Fruit fly (Drosophila melanogaster) whole organism, embryonic: ENCODE measurements around the gene CG7789.

ENCODE experiments used
- B-H1 ChIP-seq: fragments of 200-800 bp; sonication (Bioruptor generic); IDR thresholded peaks from 3 replicates; pipeline ENCODE4 v1.3.6; 2022; ENCODE audit warnings: missing biosample characterization, missing genetic modification characterization
- Blimp-1 ChIP-seq: fragments of 200-800 bp; sonication (Bioruptor generic); optimal IDR thresholded peaks from 3 replicates; lab custom pipeline; 2018; ENCODE audit warnings: missing biosample characterization, missing genetic modification characterization, mild to moderate bottlenecking, moderate library complexity, missing genetic modification reagents
- CG12659 ChIP-seq: fragments of 200-800 bp; sonication (Bioruptor generic); optimal IDR thresholded peaks from 3 replicates; lab custom pipeline; 2017; ENCODE audit warnings: mild to moderate bottlenecking, missing biosample characterization, missing genetic modification reagents, missing genetic modification characterization
- CG13624 ChIP-seq: fragments of 200-800 bp; sonication (Bioruptor generic); optimal IDR thresholded peaks from 2 replicates; lab custom pipeline; 2016; ENCODE audit warnings: missing biosample characterization, missing genetic modification characterization
- CG13894 ChIP-seq: fragments of 200-800 bp; sonication (Bioruptor generic); optimal IDR thresholded peaks from 3 replicates; lab custom pipeline; 2018; ENCODE audit warnings: missing biosample characterization, mild to moderate bottlenecking, missing genetic modification characterization, moderate library complexity
- CG14014 ChIP-seq: fragments of 200-800 bp; sonication (Bioruptor generic); IDR thresholded peaks from 2 replicates; pipeline ENCODE4 v1.3.6; 2022; ENCODE audit warnings: missing biosample characterization, missing genetic modification characterization
- CG17829 ChIP-seq: fragments of 200-800 bp; optimal IDR thresholded peaks from 2 replicates; lab custom pipeline; 2019; ENCODE audit warnings: missing biosample characterization, mild to moderate bottlenecking, missing genetic modification characterization, moderate library complexity
- CG18262 ChIP-seq: fragments of 200-800 bp; optimal IDR thresholded peaks from 3 replicates; lab custom pipeline; 2019; ENCODE audit warnings: missing biosample characterization, mild to moderate bottlenecking, missing genetic modification characterization, moderate library complexity
- CG2202 ChIP-seq: fragments of 200-800 bp; sonication (Bioruptor generic); optimal IDR thresholded peaks from 2 replicates; lab custom pipeline; 2018; ENCODE audit warnings: missing biosample characterization, mild to moderate bottlenecking, missing genetic modification characterization
- CG31365 ChIP-seq: fragments of 200-800 bp; sonication (Bioruptor generic); optimal IDR thresholded peaks from 2 replicates; lab custom pipeline; 2018; ENCODE audit warnings: missing biosample characterization, mild to moderate bottlenecking, missing genetic modification characterization
- CG33213 ChIP-seq: fragments of 200-800 bp; sonication (Bioruptor generic); optimal IDR thresholded peaks from 3 replicates; lab custom pipeline; 2016; ENCODE audit warnings: missing biosample characterization, missing genetic modification characterization
- CG5953 ChIP-seq: fragments of 200-800 bp; sonication (Bioruptor generic); IDR thresholded peaks from 2 replicates; pipeline ENCODE4 v1.3.6; 2022; ENCODE audit warnings: missing biosample characterization, missing genetic modification characterization
- CG6854 ChIP-seq: fragments of 200-800 bp; sonication (Bioruptor generic); optimal IDR thresholded peaks from 3 replicates; lab custom pipeline; 2017; ENCODE audit warnings: missing biosample characterization, mild to moderate bottlenecking, missing genetic modification characterization
- CG7556 ChIP-seq: fragments of 200-800 bp; sonication (Bioruptor generic); optimal IDR thresholded peaks from 2 replicates; lab custom pipeline; 2017; ENCODE audit warnings: missing biosample characterization, mild to moderate bottlenecking, missing genetic modification characterization
- CG8478 ChIP-seq: fragments of >200 bp; optimal IDR thresholded peaks from 2 replicates; lab custom pipeline; 2018
- CG9876 ChIP-seq: fragments of 200-800 bp; sonication (Bioruptor generic); optimal IDR thresholded peaks from 2 replicates; lab custom pipeline; 2016; ENCODE audit warnings: missing biosample characterization, missing genetic modification characterization
- D ChIP-seq, 2 experiments: fragments of 200-800 bp in 1 of 2; fragments of >200 bp in 1 of 2; sonication (Bioruptor generic) in 1 of 2; optimal IDR thresholded peaks; 2 replicates in 1 of 2; 3 replicates in 1 of 2; lab custom pipeline; 2017; ENCODE audit warnings: mild to moderate bottlenecking in 1 of 2, missing biosample characterization in 1 of 2, missing genetic modification characterization in 1 of 2, missing genetic modification reagents in 1 of 2
- Deaf1 ChIP-seq: fragments of 200-800 bp; optimal IDR thresholded peaks from 3 replicates; lab custom pipeline; 2019; ENCODE audit warnings: missing biosample characterization, mild to moderate bottlenecking, missing genetic modification characterization, moderate library complexity
- Dfd ChIP-seq, 2 experiments: fragments of >200 bp; optimal IDR thresholded peaks; 2 replicates each; lab custom pipeline; 2017; ENCODE audit warnings: missing biosample characterization in 2 of 2, missing genetic modification characterization in 2 of 2
- Doc2 ChIP-seq: fragments of 200-800 bp; sonication (Bioruptor generic); IDR thresholded peaks from 2 replicates; pipeline ENCODE4 v1.3.6; 2022; ENCODE audit warnings: missing biosample characterization, missing genetic modification characterization
- ERR ChIP-seq: fragments of 200-800 bp; sonication (Bioruptor generic); optimal IDR thresholded peaks from 2 replicates; lab custom pipeline; 2016; ENCODE audit warnings: missing biosample characterization, missing genetic modification characterization
- Ets65A ChIP-seq: fragments of 200-800 bp; sonication (Bioruptor generic); peaks from one replicate; lab custom pipeline; 2016; ENCODE audit warnings: missing biosample characterization, missing genetic modification characterization
- HLH4C ChIP-seq: fragments of 200-800 bp; sonication (Bioruptor generic); IDR thresholded peaks from 3 replicates; pipeline ENCODE4 v1.3.6; 2022; ENCODE audit warnings: missing biosample characterization, missing genetic modification characterization; ENCODE audit not compliant: partially characterized antibody
- Meics ChIP-seq: fragments of 200-800 bp; sonication (Bioruptor generic); optimal IDR thresholded peaks from 2 replicates; lab custom pipeline; 2017; ENCODE audit warnings: missing biosample characterization, mild to moderate bottlenecking, missing genetic modification characterization
- Mes4 ChIP-seq: fragments of 200-800 bp; sonication (Bioruptor generic); optimal IDR thresholded peaks from 2 replicates; lab custom pipeline; 2016; ENCODE audit warnings: missing biosample characterization, missing genetic modification characterization
- Neu2 ChIP-seq: fragments of 200-800 bp; sonication (Bioruptor generic); optimal IDR thresholded peaks from 3 replicates; lab custom pipeline; 2016; ENCODE audit warnings: missing biosample characterization, missing genetic modification characterization, borderline replicate concordance
- Opbp ChIP-seq: fragments of 200-800 bp; sonication (Bioruptor generic); IDR thresholded peaks from 3 replicates; pipeline ENCODE4 v1.3.6; 2022; ENCODE audit warnings: missing biosample characterization, missing genetic modification characterization; ENCODE audit not compliant: partially characterized antibody
- Ssrp ChIP-seq: fragments of 200-800 bp; sonication (Bioruptor generic); optimal IDR thresholded peaks from 2 replicates; lab custom pipeline; 2018; ENCODE audit warnings: missing biosample characterization, mild to moderate bottlenecking, missing genetic modification characterization, moderate library complexity
- amos ChIP-seq: fragments of 200-800 bp; sonication (Bioruptor generic); IDR thresholded peaks from 2 replicates; pipeline ENCODE4 v1.3.6; 2022; ENCODE audit warnings: missing biosample characterization, missing genetic modification characterization; ENCODE audit not compliant: partially characterized antibody
- cg ChIP-seq: fragments of 200-800 bp; sonication (Bioruptor generic); optimal IDR thresholded peaks from 3 replicates; lab custom pipeline; 2019; ENCODE audit warnings: missing biosample characterization, mild to moderate bottlenecking, missing genetic modification characterization, moderate library complexity
- da ChIP-seq: fragments of 200-800 bp; sonication (Bioruptor generic); optimal IDR thresholded peaks from 2 replicates; lab custom pipeline; 2016; ENCODE audit warnings: missing biosample characterization, missing genetic modification characterization
- en ChIP-seq: fragments of 200-800 bp; sonication (Bioruptor generic); optimal IDR thresholded peaks from 2 replicates; lab custom pipeline; 2016; ENCODE audit warnings: missing biosample characterization, missing genetic modification characterization
- exex ChIP-seq: fragments of 200-800 bp; sonication (Bioruptor generic); optimal IDR thresholded peaks from 4 replicates; lab custom pipeline; 2018; ENCODE audit warnings: missing biosample characterization, mild to moderate bottlenecking, missing genetic modification characterization, moderate library complexity
- gem ChIP-seq: fragments of 200-800 bp; sonication (Bioruptor generic); optimal IDR thresholded peaks from 2 replicates; lab custom pipeline; 2019; ENCODE audit warnings: missing biosample characterization, mild to moderate bottlenecking, missing genetic modification characterization, moderate library complexity
- gro ChIP-seq: fragments of 200-800 bp; sonication (Bioruptor generic); optimal IDR thresholded peaks from 2 replicates; lab custom pipeline; 2016; ENCODE audit warnings: missing biosample characterization, missing genetic modification characterization
- mld ChIP-seq: fragments of 200-800 bp; sonication (Bioruptor generic); IDR thresholded peaks from 3 replicates; pipeline ENCODE4 v1.3.6; 2022; ENCODE audit warnings: missing biosample characterization, missing genetic modification characterization; ENCODE audit not compliant: partially characterized antibody
- prd ChIP-seq, 3 experiments: fragments of >200 bp in 2 of 3; fragments of 200-800 bp in 1 of 3; sonication (Bioruptor generic) in 1 of 3; optimal IDR thresholded peaks in 2 of 3; IDR thresholded peaks in 1 of 3; 2 replicates in 2 of 3; 3 replicates in 1 of 3; pipeline versions ENCODE4 v1.3.6 to Lab custom; 2017 to 2022; ENCODE audit warnings: missing biosample characterization in 1 of 3, missing genetic modification characterization in 1 of 3
- pros ChIP-seq: fragments of 200-800 bp; sonication (Bioruptor generic); optimal IDR thresholded peaks from 3 replicates; lab custom pipeline; 2019; ENCODE audit warnings: missing biosample characterization, mild to moderate bottlenecking, missing genetic modification characterization, moderate library complexity
- rib ChIP-seq: fragments of 200-800 bp; sonication (Bioruptor generic); IDR thresholded peaks from 2 replicates; pipeline ENCODE4 v1.3.6; 2022; ENCODE audit warnings: missing biosample characterization, missing genetic modification characterization
- run ChIP-seq: fragments of 200-800 bp; sonication (Bioruptor generic); optimal IDR thresholded peaks from 3 replicates; lab custom pipeline; 2018; ENCODE audit warnings: missing biosample characterization, mild to moderate bottlenecking, missing genetic modification characterization
- sisA ChIP-seq: fragments of 200-800 bp; sonication (Bioruptor generic); IDR thresholded peaks from 2 replicates; pipeline ENCODE4 v1.3.6; 2022; ENCODE audit warnings: missing biosample characterization, missing genetic modification characterization
- vvl ChIP-seq: fragments of 200-800 bp; sonication (Bioruptor generic); IDR thresholded peaks from 2 replicates; pipeline ENCODE4 v1.3.6; 2022; ENCODE audit warnings: missing biosample characterization, missing genetic modification characterization
- z ChIP-seq: fragments of 200-800 bp; sonication (Bioruptor generic); IDR thresholded peaks from 3 replicates; pipeline ENCODE4 v1.3.6; 2022; ENCODE audit warnings: missing biosample characterization, missing genetic modification characterization
- zen ChIP-seq: fragments of 200-800 bp; sonication (Bioruptor generic); optimal IDR thresholded peaks from 3 replicates; lab custom pipeline; 2018; ENCODE audit warnings: missing biosample characterization, mild to moderate bottlenecking, missing genetic modification characterization, moderate library complexity
- zfh1 ChIP-seq: fragments of 200-800 bp; sonication (Bioruptor generic); IDR thresholded peaks from 3 replicates; pipeline ENCODE4 v1.3.6; 2022; ENCODE audit warnings: missing biosample characterization, missing genetic modification characterization

Gene CG7789

DNA sequence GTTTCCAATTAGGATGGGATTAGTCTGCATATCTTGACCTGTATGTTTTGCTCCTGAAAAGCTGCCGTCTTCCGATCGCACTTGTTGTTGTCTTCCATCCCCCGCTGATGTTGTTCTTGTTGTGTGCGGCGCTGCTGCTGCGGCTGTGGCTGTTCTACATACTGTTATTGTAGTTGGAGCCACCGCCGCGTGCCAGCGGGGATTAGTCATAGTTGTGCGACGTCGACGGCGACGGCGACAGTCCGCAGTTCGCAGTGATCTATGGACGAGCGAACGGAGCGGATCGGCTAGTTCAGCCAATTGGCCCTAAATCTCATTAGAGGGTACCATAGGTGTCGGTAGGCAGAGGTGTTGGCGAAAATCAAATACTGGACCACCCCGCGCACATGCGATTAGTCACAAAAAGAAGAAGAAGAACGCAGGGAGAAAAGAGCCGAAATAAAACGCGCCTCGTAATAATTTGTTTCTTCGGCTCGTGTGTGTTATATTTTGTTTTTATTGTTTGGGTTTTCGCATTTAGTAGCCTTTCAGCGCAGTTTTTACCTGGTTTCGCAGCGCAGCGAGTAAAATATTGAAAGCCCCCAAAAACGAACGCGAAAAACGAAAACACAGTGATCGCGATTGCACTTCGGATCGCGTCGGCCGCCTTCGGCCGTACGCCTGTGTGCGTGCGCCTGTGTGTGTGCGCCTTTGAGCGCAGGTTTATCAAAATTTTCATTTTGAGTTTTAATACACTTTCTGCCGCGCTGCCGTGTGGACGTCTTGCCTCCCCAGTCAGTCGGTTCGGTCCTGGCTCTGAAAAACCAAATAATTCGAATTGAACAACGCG, 37.5 kb upstream of the CG7789 start, which contains the start of gene kay (continued):
- TF ChIP-seq gro = no peak
- no peak for TF ChIP-seq exex (tag; lab: Kevin White, UChicago)
- TF ChIP-seq CG7556 (GFP tag; lab: Kevin White, UChicago) = no peak
- TF ChIP-seq Mes4 = no peak
- no peak for TF ChIP-seq CG33213 (GFP tag; lab: Kevin White, UChicago)
- TF ChIP-seq CG18262 (tag; lab: Kevin White, UChicago) = no peak
- no peak for TF ChIP-seq CG12659
- TF ChIP-seq Neu2 (GFP tag; lab: Kevin White, UChicago) = no peak
- TF ChIP-seq amos (GFP tag; lab: Robert Waterston, UW) = 0 out of 2 replicates have a peak, but pooled peaks have one; percentile 10
- TF ChIP-seq B-H1 (GFP tag; lab: Robert Waterston, UW) = no peak
- no peak for TF ChIP-seq sisA (GFP tag; lab: Robert Waterston, UW)
- TF ChIP-seq CG17829 (tag; lab: Kevin White, UChicago) = no peak

DNA sequence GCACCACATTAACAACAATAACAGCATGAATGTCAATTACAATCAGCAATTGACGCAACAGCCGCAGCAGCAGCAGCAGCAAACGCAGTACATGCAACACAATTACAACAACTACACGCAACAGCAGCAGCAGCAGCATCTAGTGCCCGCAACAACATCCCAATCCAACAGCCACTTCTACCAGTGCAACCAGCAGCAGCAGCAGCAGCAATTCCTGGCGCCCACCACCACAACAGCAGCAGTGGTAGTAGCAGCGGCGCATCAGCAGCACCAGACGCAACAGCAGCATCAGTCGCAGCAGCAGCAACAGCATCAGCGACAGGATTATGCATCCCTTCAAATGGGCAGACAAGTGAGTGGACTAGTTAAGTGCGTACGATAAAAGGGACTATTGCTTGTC, 35.8 kb upstream of the CG7789 start:
- TF ChIP-seq HLH4C (0 out of 3 replicates have a peak, but pooled peaks have one; percentile 7), CG8478 (lab: Kevin White, UChicago) (peak; percentile 73), CG14014 (GFP tag; lab: Robert Waterston, UW) (no peak), pros (GFP tag; lab: Kevin White, UChicago) (no peak), mld (GFP tag; lab: Robert Waterston, UW) (no peak), Dfd (GFP tag; optimal IDR thresholded peaks at IDR 0.05; lab: Kevin White, UChicago) (peak in 1 of 2 experiments; percentile 77)

DNA sequence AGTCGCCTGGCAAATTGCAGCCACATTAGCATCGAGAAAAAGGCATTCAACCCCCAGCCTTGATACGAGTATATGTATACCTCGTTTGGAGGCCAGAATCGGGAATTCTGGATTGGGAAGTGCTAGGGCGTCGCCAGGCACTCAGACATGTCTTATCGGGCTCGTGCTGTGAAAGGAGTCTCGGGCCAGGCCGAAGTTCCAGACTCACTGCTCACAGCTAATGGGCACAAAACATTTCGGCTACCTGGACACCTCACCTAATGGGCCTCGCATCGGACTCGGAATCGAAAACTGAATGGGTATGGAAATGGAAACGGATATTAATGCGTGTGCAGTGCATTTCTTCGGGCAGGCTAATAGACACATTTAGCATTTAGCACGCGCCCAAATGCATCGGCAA, 32.1 kb upstream of the CG7789 start:
- TF ChIP-seq Deaf1 (tag; lab: Kevin White, UChicago) (peak; percentile 10), Ssrp (no peak), zen (tag; lab: Kevin White, UChicago) (peak; percentile 91), CG13894 (tag; lab: Kevin White, UChicago) (peak; percentile 54), D (optimal IDR thresholded peaks at IDR 0.05; lab: Kevin White, UChicago) (peak; percentile 11), D (GFP tag; optimal IDR thresholded peaks at IDR 0.05; lab: Kevin White, UChicago) (no peak), run (tag; lab: Kevin White, UChicago) (no peak), prd (optimal IDR thresholded peaks at IDR 0.05; lab: Kevin White, UChicago) (no peak), prd (GFP tag; IDR thresholded peaks at IDR 0.05; lab: Robert Waterston, UW) (0 out of 3 replicates have a peak, but pooled peaks have one; percentile 13), Meics (GFP tag; lab: Kevin White, UChicago) (no peak), HLH4C (no peak), Opbp (GFP tag; lab: Robert Waterston, UW) (0 out of 3 replicates have a peak, but pooled peaks have one; percentile 20), rib (GFP tag; lab: Robert Waterston, UW) (0 out of 2 replicates have a peak, but pooled peaks have one; percentile 16), B-H1 (GFP tag; lab: Robert Waterston, UW) (no peak), CG2202 (tag; lab: Kevin White, UChicago) (no peak), CG5953 (GFP tag; lab: Robert Waterston, UW) (no peak), CG6854 (GFP tag; lab: Kevin White, UChicago) (no peak), Ets65A (GFP tag; lab: Kevin White, UChicago) (peak; percentile 66), gem (no peak), z (GFP tag; lab: Robert Waterston, UW) (peak; percentile 48; the same call in 2 of the 3 replicates), CG31365 (tag; lab: Kevin White, UChicago) (no peak), en (GFP tag; lab: Kevin White, UChicago) (no peak), CG9876 (no peak), cg (GFP tag; lab: Kevin White, UChicago) (no peak), da (GFP tag; lab: Kevin White, UChicago) (no peak), Blimp-1 (GFP tag; lab: Kevin White, UChicago) (no peak), CG13624 (GFP tag; lab: Kevin White, UChicago) (no peak), Doc2 (GFP tag; lab: Robert Waterston, UW) (no peak), vvl (GFP tag; lab: Robert Waterston, UW) (no peak), zfh1 (GFP tag; lab: Robert Waterston, UW) (no peak), ERR (GFP tag; lab: Kevin White, UChicago) (no peak)
